Worm (Caenorhabditis elegans) whole organism, L1 larva: ENCODE results near the gene Y7A5A.8.

Experiments used
- C16A3.4 ChIP-seq: fragments of 150-350 bp; optimal IDR thresholded peaks from 2 replicates; lab custom pipeline; 2014; ENCODE audit warnings: missing biosample characterization, missing genetic modification characterization
- C34B4.2 ChIP-seq: sonication (generic microtip); optimal IDR thresholded peaks from 2 replicates; lab custom pipeline; 2017; ENCODE audit warnings: mild to moderate bottlenecking, missing genetic modification characterization, missing compliant biosample characterization
- F16B12.6 ChIP-seq: fragments of 150-350 bp; optimal IDR thresholded peaks from 2 replicates; lab custom pipeline; 2014; ENCODE audit warnings: missing biosample characterization, missing genetic modification characterization
- Y116A8C.19 ChIP-seq: sonication (generic microtip); optimal IDR thresholded peaks from 2 replicates; lab custom pipeline; 2016; ENCODE audit warnings: missing compliant biosample characterization, missing genetic modification characterization, borderline replicate concordance
- alr-1 ChIP-seq: fragments of 200-800 bp; sonication (Bioruptor generic); optimal IDR thresholded peaks from 2 replicates; lab custom pipeline; 2018; ENCODE audit warnings: borderline replicate concordance, mild to moderate bottlenecking, missing genetic modification characterization, missing compliant biosample characterization
- aly-2 ChIP-seq: fragments of 150-350 bp; optimal IDR thresholded peaks from 2 replicates; lab custom pipeline; 2014; ENCODE audit warnings: missing biosample characterization, missing genetic modification characterization
- blmp-1 ChIP-seq: fragments of 150-350 bp; optimal IDR thresholded peaks from 2 replicates; lab custom pipeline; 2014; ENCODE audit warnings: missing biosample characterization, missing genetic modification characterization
- ceh-8 ChIP-seq: fragments of 200-800 bp; sonication (Bioruptor generic); optimal IDR thresholded peaks from 2 replicates; lab custom pipeline; 2018; ENCODE audit warnings: mild to moderate bottlenecking, missing genetic modification characterization, moderate library complexity, missing compliant biosample characterization
- ceh-82 ChIP-seq, 3 experiments: fragments of 150-350 bp in 1 of 3; sonication (generic microtip) in 2 of 3; optimal IDR thresholded peaks; 2 replicates each; lab custom pipeline; 2014 to 2017; ENCODE audit warnings: missing biosample characterization in 3 of 3, missing genetic modification characterization in 3 of 3
- ceh-88 ChIP-seq: fragments of 200-800 bp; sonication (Bioruptor generic); IDR thresholded peaks from 2 replicates; pipeline ENCODE4 v1.3.6; 2022; ENCODE audit warnings: missing genetic modification characterization, missing compliant biosample characterization
- ces-1 ChIP-seq: fragments of 150-350 bp; optimal IDR thresholded peaks from 2 replicates; lab custom pipeline; 2014; ENCODE audit warnings: missing biosample characterization, missing genetic modification reagents, missing genetic modification characterization
- efl-3 ChIP-seq: fragments of 200-800 bp; sonication (Bioruptor generic); optimal IDR thresholded peaks from 2 replicates; lab custom pipeline; 2018; ENCODE audit warnings: mild to moderate bottlenecking, missing genetic modification characterization, missing compliant biosample characterization
- egl-13 ChIP-seq: sonication (generic microtip); optimal IDR thresholded peaks from 2 replicates; lab custom pipeline; 2016; ENCODE audit warnings: missing genotype, missing genetic modification reagents, missing genetic modification characterization, missing compliant biosample characterization
- elt-2 ChIP-seq: sonication (generic microtip); optimal IDR thresholded peaks from 2 replicates; lab custom pipeline; 2016; ENCODE audit warnings: missing genetic modification characterization, mild to moderate bottlenecking, inconsistent platforms, missing compliant biosample characterization, missing genetic modification reagents
- ets-5 ChIP-seq: fragments of 200-800 bp; sonication (Bioruptor generic); IDR thresholded peaks from 2 replicates; pipeline ENCODE4 v1.3.6; 2022; ENCODE audit warnings: missing genetic modification characterization, missing compliant biosample characterization
- fkh-4 ChIP-seq: sonication (generic microtip); optimal IDR thresholded peaks from 2 replicates; lab custom pipeline; 2016; ENCODE audit warnings: missing compliant biosample characterization, missing genetic modification characterization, borderline replicate concordance
- hlh-17 ChIP-seq: fragments of 200-800 bp; sonication (Bioruptor generic); optimal IDR thresholded peaks from 2 replicates; lab custom pipeline; 2018; ENCODE audit warnings: missing genetic modification characterization, mild to moderate bottlenecking, missing compliant biosample characterization, moderate library complexity, borderline replicate concordance
- hpl-2 ChIP-seq: fragments of 150-350 bp; optimal IDR thresholded peaks from 2 replicates; lab custom pipeline; 2014; ENCODE audit warnings: missing biosample characterization, missing genetic modification reagents, missing genetic modification characterization
- isw-1 ChIP-seq: fragments of 200-800 bp; sonication (Bioruptor generic); IDR thresholded peaks from 2 replicates; pipeline ENCODE4 v1.3.6; 2022; ENCODE audit warnings: missing genetic modification characterization, missing compliant biosample characterization
- jun-1 ChIP-seq: fragments of 150-350 bp; optimal IDR thresholded peaks from 2 replicates; lab custom pipeline; 2014; ENCODE audit warnings: missing biosample characterization, missing genetic modification reagents, missing genetic modification characterization
- lin-13 ChIP-seq: fragments of 150-350 bp; optimal IDR thresholded peaks from 2 replicates; lab custom pipeline; 2014; ENCODE audit warnings: missing biosample characterization, missing genetic modification reagents, missing genetic modification characterization
- lin-14 ChIP-seq: fragments of 200-800 bp; sonication (Bioruptor generic); optimal IDR thresholded peaks from 2 replicates; lab custom pipeline; 2018; ENCODE audit warnings: mild to moderate bottlenecking, missing genetic modification characterization, moderate library complexity, missing compliant biosample characterization
- lin-35 ChIP-seq, 2 experiments: fragments of 150-350 bp; optimal IDR thresholded peaks; 2 replicates each; lab custom pipeline; 2014; ENCODE audit warnings: missing biosample characterization in 2 of 2, missing genetic modification characterization in 2 of 2, missing genetic modification reagents in 2 of 2
- lin-39 ChIP-seq: fragments of 150-350 bp; optimal IDR thresholded peaks from 2 replicates; lab custom pipeline; 2014; ENCODE audit warnings: missing biosample characterization, missing genetic modification reagents, missing genetic modification characterization
- mef-2 ChIP-seq: fragments of 150-350 bp; optimal IDR thresholded peaks from 2 replicates; lab custom pipeline; 2014; ENCODE audit warnings: missing biosample characterization, missing genetic modification characterization
- mep-1 ChIP-seq: fragments of 150-350 bp; optimal IDR thresholded peaks from 2 replicates; lab custom pipeline; 2014; ENCODE audit warnings: missing biosample characterization, missing genetic modification characterization
- nhr-19 ChIP-seq: fragments of 200-800 bp; sonication (Bioruptor generic); conservative IDR thresholded peaks from 2 replicates; pipeline ENCODE4 v1.3.6; 2022; ENCODE audit warnings: missing genetic modification characterization, missing compliant biosample characterization
- nhr-28 ChIP-seq: fragments of 150-350 bp; optimal IDR thresholded peaks from 2 replicates; lab custom pipeline; 2014; ENCODE audit warnings: missing biosample characterization, missing genetic modification characterization
- nhr-71 ChIP-seq: sonication (generic microtip); optimal IDR thresholded peaks from 2 replicates; lab custom pipeline; 2016; ENCODE audit warnings: mild to moderate bottlenecking, missing genetic modification characterization, moderate library complexity, missing compliant biosample characterization
- nhr-77 ChIP-seq: fragments of 150-350 bp; optimal IDR thresholded peaks from 2 replicates; lab custom pipeline; 2014; ENCODE audit warnings: missing biosample characterization, missing genetic modification characterization
- nhr-84 ChIP-seq: sonication (generic microtip); optimal IDR thresholded peaks from 2 replicates; lab custom pipeline; 2017; ENCODE audit warnings: missing biosample characterization, missing genetic modification characterization
- nhr-85 ChIP-seq: sonication (generic microtip); peaks from one replicate; lab custom pipeline; 2016; ENCODE audit warnings: missing genetic modification characterization, inconsistent platforms, missing compliant biosample characterization
- pag-3 ChIP-seq: sonication (generic microtip); optimal IDR thresholded peaks from 2 replicates; lab custom pipeline; 2017; ENCODE audit warnings: missing genetic modification characterization, mild to moderate bottlenecking, missing compliant biosample characterization, antibody characterized with exemption, borderline replicate concordance; ENCODE audit not compliant: insufficient read depth
- pqm-1 ChIP-seq: sonication (generic microtip); optimal IDR thresholded peaks from 3 replicates; lab custom pipeline; 2017; ENCODE audit warnings: missing biosample characterization, missing genetic modification characterization
- skn-1 ChIP-seq: fragments of 150-350 bp; optimal IDR thresholded peaks from 2 replicates; lab custom pipeline; 2014; ENCODE audit warnings: missing biosample characterization, missing genetic modification characterization
- snpc-4 ChIP-seq: fragments of 150-350 bp; optimal IDR thresholded peaks from 2 replicates; lab custom pipeline; 2014; ENCODE audit warnings: missing biosample characterization, missing genetic modification characterization
- snu-23 ChIP-seq: sonication (generic microtip); optimal IDR thresholded peaks from 2 replicates; lab custom pipeline; 2016; ENCODE audit warnings: missing genetic modification characterization, missing compliant biosample characterization
- sox-4 ChIP-seq: sonication (generic microtip); optimal IDR thresholded peaks from 2 replicates; lab custom pipeline; 2016; ENCODE audit warnings: missing genetic modification characterization, missing compliant biosample characterization
- sup-37 ChIP-seq: fragments of 200-800 bp; sonication (Bioruptor generic); optimal IDR thresholded peaks from 2 replicates; lab custom pipeline; 2018; ENCODE audit warnings: mild to moderate bottlenecking, missing genetic modification characterization, missing compliant biosample characterization
- unc-130 ChIP-seq: fragments of 150-350 bp; optimal IDR thresholded peaks from 2 replicates; lab custom pipeline; 2017; ENCODE audit warnings: missing biosample characterization, missing genetic modification characterization, inconsistent platforms
- unc-98 ChIP-seq: fragments of 200-800 bp; sonication (Bioruptor generic); IDR thresholded peaks from 2 replicates; pipeline ENCODE4 v1.3.6; 2022; ENCODE audit warnings: missing genetic modification characterization, missing compliant biosample characterization
- vab-15 ChIP-seq: sonication (generic microtip); optimal IDR thresholded peaks from 2 replicates; lab custom pipeline; 2017; ENCODE audit warnings: missing genotype, mild to moderate bottlenecking, missing genetic modification characterization, missing compliant biosample characterization
- xbp-1 ChIP-seq: sonication (generic microtip); optimal IDR thresholded peaks from 2 replicates; lab custom pipeline; 2016; ENCODE audit warnings: missing genetic modification characterization, missing compliant biosample characterization
- zag-1 ChIP-seq: fragments of 150-350 bp; optimal IDR thresholded peaks from 2 replicates; lab custom pipeline; 2014; ENCODE audit warnings: missing biosample characterization, missing genetic modification characterization
- zip-4 ChIP-seq: fragments of 200-800 bp; sonication (Bioruptor generic); optimal IDR thresholded peaks from 2 replicates; lab custom pipeline; 2018; ENCODE audit warnings: mild to moderate bottlenecking, missing genetic modification characterization, moderate library complexity, missing compliant biosample characterization
- ztf-11 ChIP-seq, 2 experiments: sonication (generic microtip); optimal IDR thresholded peaks; 2 replicates each; lab custom pipeline; 2016 to 2017; ENCODE audit warnings: missing genetic modification characterization in 2 of 2, missing biosample characterization in 1 of 2, missing compliant biosample characterization in 1 of 2
- ztf-4 ChIP-seq: fragments of 150-350 bp; optimal IDR thresholded peaks from 2 replicates; lab custom pipeline; 2014; ENCODE audit warnings: missing biosample characterization, missing genetic modification characterization

Y7A5A.8 gene

DNA sequence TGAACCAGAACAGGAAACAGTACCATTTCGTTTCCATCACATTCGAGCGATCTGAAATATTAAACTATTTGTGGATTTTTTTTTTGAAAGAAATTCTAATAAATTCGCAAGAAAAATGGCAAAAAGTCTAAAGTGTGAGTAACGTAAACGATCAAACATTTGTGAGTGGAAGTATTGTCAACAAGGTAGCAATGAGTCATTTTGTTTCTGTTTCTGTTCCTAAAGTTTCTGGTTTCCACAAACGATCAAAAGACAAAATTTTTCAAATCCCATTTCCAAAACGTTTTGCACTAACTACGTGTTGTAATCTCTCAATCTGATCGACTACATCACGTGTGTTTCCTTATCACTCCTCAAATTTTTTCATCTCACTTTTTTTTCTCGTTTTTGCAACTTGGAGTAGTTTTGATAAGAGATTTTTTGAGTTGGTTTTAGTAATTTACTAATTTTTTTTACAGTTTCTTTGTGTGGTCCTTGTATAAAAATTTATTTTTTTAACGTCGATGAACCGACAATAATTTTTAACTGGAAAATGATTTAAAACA, 25.3 kb downstream of the Y7A5A.8 start, which contains the start of gene F59F4.3 (continued):
- TF ChIP-seq blmp-1 (tag; lab: Kevin White, UChicago) (peak; percentile 66), sox-4 (tag; lab: Kevin White, UChicago) (no peak)

DNA sequence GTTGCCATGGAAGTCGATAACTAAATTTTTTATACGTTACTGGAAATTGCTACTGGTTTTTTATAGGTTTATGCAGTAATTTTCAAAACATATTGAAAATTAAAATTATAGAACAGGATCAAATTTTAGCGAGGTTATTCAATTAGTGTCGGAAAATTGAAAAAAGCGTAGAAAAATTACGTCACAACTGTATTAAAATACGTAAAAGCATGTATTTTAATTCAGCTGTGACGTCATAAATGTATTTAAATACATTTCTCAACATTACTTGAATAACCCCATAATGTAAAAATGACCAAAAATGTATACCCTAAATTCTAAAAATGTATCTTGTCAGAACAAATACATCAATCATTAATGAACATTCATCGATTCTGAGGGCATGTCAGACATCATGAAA, 26.6 kb downstream of the Y7A5A.8 start:
- TF ChIP-seq zip-4 (no peak), efl-3 (GFP tag; lab: Kevin White, UChicago) (no peak), pag-3 (tag; lab: Kevin White, UChicago) (no peak), ceh-8 (GFP tag; lab: Kevin White, UChicago) (no peak), snpc-4 (no peak), egl-13 (tag; lab: Kevin White, UChicago) (no peak), aly-2 (tag; lab: Kevin White, UChicago) (no peak), C16A3.4 (tag; lab: Kevin White, UChicago) (no peak), unc-130 (tag; lab: Kevin White, UChicago) (no peak), ztf-11 (tag; optimal IDR thresholded peaks at IDR 0.05; lab: Kevin White, UChicago) (no peak), sup-37 (GFP tag; lab: Kevin White, UChicago) (no peak), ceh-88 (GFP tag; lab: Robert Waterston, UW) (no peak), ztf-4 (tag; lab: Kevin White, UChicago) (no peak), skn-1 (tag; lab: Kevin White, UChicago) (no peak)

DNA sequence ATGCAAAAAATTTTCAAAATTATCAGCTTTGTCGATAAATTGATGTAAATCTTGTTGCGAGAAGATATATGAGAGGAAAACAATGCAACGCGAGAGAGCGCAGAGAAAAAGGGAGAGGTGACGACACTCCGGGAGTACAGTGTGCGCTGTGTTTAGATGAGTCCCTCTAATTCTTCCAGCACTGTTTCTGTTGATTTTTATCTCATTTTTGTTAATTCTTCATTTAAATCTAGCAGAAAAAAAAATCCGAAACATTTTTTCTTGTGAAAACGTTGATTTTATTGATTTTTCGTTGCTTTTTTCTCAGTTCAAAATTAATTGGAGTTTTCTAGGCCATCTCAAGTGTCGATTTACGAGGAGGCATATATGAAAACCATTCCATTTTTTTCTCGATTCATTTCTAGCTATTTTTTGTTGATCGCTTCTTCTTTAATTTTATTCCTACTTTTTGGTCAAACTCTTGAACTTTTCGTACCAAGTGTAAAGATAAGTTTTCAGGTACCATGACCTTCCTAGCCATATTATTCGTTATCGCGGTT, 27.2 kb downstream of the Y7A5A.8 start, which contains the start of gene acl-1:
TSS of gene acl-1 (plus strand) at position 489 of the 539 bp plus-strand sequence.
- TF ChIP-seq jun-1 (peak; percentile 51), ceh-82 (tag; optimal IDR thresholded peaks at IDR 0.05; lab: Kevin White, UChicago) (peak in 2 of 3 experiments; percentile 50 to 70), xbp-1 (tag; lab: Kevin White, UChicago) (peak; percentile 90), F16B12.6 (tag; lab: Kevin White, UChicago) (no peak), hpl-2 (GFP tag; lab: Kevin White, UChicago) (no peak), snu-23 (GFP tag; lab: Kevin White, UChicago) (peak; percentile 95), C16A3.4 (tag; lab: Kevin White, UChicago) (peak; percentile 79), ces-1 (no peak), nhr-28 (tag; lab: Kevin White, UChicago) (no peak), aly-2 (tag; lab: Kevin White, UChicago) (peak; percentile 33), isw-1 (GFP tag; lab: Robert Waterston, UW) (peak; percentile 86), pqm-1 (tag; lab: Kevin White, UChicago) (no peak), unc-98 (GFP tag; lab: Robert Waterston, UW) (peak; percentile 32; the same call in 1 of the 2 replicates), skn-1 (tag; lab: Kevin White, UChicago) (no peak), vab-15 (tag; lab: Kevin White, UChicago) (peak; percentile 71), lin-14 (GFP tag; lab: Kevin White, UChicago) (peak; percentile 92), lin-13 (GFP tag; lab: Kevin White, UChicago) (peak; percentile 56), hlh-17 (GFP tag; lab: Kevin White, UChicago) (no peak), zip-4 (peak; percentile 75), nhr-77 (tag; lab: Kevin White, UChicago) (peak; percentile 49), mep-1 (peak; percentile 77), C34B4.2 (tag; lab: Kevin White, UChicago) (no peak), lin-35 (GFP tag; optimal IDR thresholded peaks at IDR 0.05; lab: Kevin White, UChicago) (peak; percentile 45 to 66), mef-2 (tag; lab: Kevin White, UChicago) (no peak), ztf-11 (tag; optimal IDR thresholded peaks at IDR 0.05; lab: Kevin White, UChicago) (peak in 1 of 2 experiments; percentile 83), lin-39 (tag; lab: Kevin White, UChicago) (peak; percentile 64), sup-37 (GFP tag; lab: Kevin White, UChicago) (peak; percentile 70), zag-1 (tag; lab: Kevin White, UChicago) (no peak), Y116A8C.19 (tag; lab: Kevin White, UChicago) (peak; percentile 49), ets-5 (GFP tag; lab: Robert Waterston, UW) (no peak), fkh-4 (tag; lab: Kevin White, UChicago) (peak; percentile 90), blmp-1 (tag; lab: Kevin White, UChicago) (peak; percentile 10), alr-1 (tag; lab: Kevin White, UChicago) (no peak), nhr-85 (tag; lab: Kevin White, UChicago) (peak; percentile 96), elt-2 (tag; lab: Kevin White, UChicago) (peak; percentile 60), nhr-19 (GFP tag; lab: Robert Waterston, UW) (peak; percentile 78), nhr-84 (tag; lab: Kevin White, UChicago) (no peak), nhr-71 (peak; percentile 95)
